Worm (Caenorhabditis elegans) whole organism, L3 larva: Measurements from ENCODE around the gene zyg-12.

Experiments
- elt-3 ChIP-seq, 3 experiments: fragments of 150-350 bp in 1 of 3; sonication (generic microtip) in 2 of 3; optimal IDR thresholded peaks; 2 replicates in 2 of 3; 4 replicates in 1 of 3; lab custom pipeline; 2014 to 2017; ENCODE audit warnings: missing biosample characterization in 3 of 3, missing genetic modification characterization in 3 of 3
- pqm-1 ChIP-seq: fragments of 150-350 bp; optimal IDR thresholded peaks from 2 replicates; lab custom pipeline; 2017; ENCODE audit warnings: missing biosample characterization, missing genetic modification characterization, inconsistent platforms
- unc-39 ChIP-seq: sonication (generic microtip); optimal IDR thresholded peaks from 4 replicates; lab custom pipeline; 2017; ENCODE audit warnings: missing biosample characterization, missing genetic modification characterization

- TF ChIP-seq unc-39 (tag; lab: Kevin White, UChicago) (no peak), pqm-1 (tag; lab: Kevin White, UChicago) (peak; percentile 60), elt-3 (tag; optimal IDR thresholded peaks at IDR 0.05; lab: Kevin White, UChicago) (no peak)
These were observed 11.0 kb downstream of the zyg-12 start for ce11 chrII:4960690-4961089.
